Fruit fly (Drosophila melanogaster) whole organism, pupa: ENCODE measurements around the gene rho-5.

ENCODE experiments used
- CG10348 ChIP-seq: fragments of 200-800 bp; sonication (Bioruptor generic); IDR thresholded peaks from 2 replicates; pipeline ENCODE4 v1.3.6; 2022; ENCODE audit warnings: missing biosample characterization, missing genetic modification characterization
- CG13204 ChIP-seq: fragments of 200-800 bp; sonication (Bioruptor generic); optimal IDR thresholded peaks from 2 replicates; lab custom pipeline; 2018; ENCODE audit warnings: missing biosample characterization, mild to moderate bottlenecking, missing genetic modification characterization, moderate library complexity
- Pif1B ChIP-seq: fragments of 200-800 bp; sonication (Bioruptor generic); optimal IDR thresholded peaks from 3 replicates; lab custom pipeline; 2016; ENCODE audit warnings: missing biosample characterization, missing genetic modification characterization
- gl ChIP-seq: fragments of 200-800 bp; sonication (Bioruptor generic); optimal IDR thresholded peaks from 2 replicates; lab custom pipeline; 2018; ENCODE audit warnings: missing biosample characterization, mild to moderate bottlenecking, missing genetic modification characterization

dm6 chr2L:10373605-10374269 is at the start of gene rho-5:
- TF ChIP-seq gl (tag; lab: Kevin White, UChicago) (no peak), CG10348 (GFP tag; lab: Robert Waterston, UW) (no peak), CG13204 (GFP tag; lab: Kevin White, UChicago) (no peak), Pif1B (GFP tag; lab: Kevin White, UChicago) (no peak)
